Fruit fly (Drosophila melanogaster): ENCODE data around the gene CG7924.
A peak's percentile ranks its signal among the peaks of the same experiment; 100 is the strongest.

Gene CG7924

dm6 chr3L:14272109-14273070 lies 39.1 kb downstream of the CG7924 start (continued):
- TF ChIP-seq Hr39 (GFP tag; optimal IDR thresholded peaks at IDR 0.05), result peak; percentile 68
- peak; percentile 90 for TF ChIP-seq Smox (GFP tag; optimal IDR thresholded peaks at IDR 0.05)
- TF ChIP-seq cyc (GFP tag; optimal IDR thresholded peaks at IDR 0.05), result peak; percentile 79
- peak; percentile 77 for TF ChIP-seq CG31627 (GFP tag; optimal IDR thresholded peaks at IDR 0.05)
- TF ChIP-seq Lpt (GFP tag; optimal IDR thresholded peaks at IDR 0.05), result peak; percentile 96
- peak; percentile 73 for TF ChIP-seq fkh (GFP tag; optimal IDR thresholded peaks at IDR 0.05)
- TF ChIP-seq dac (GFP tag; optimal IDR thresholded peaks at IDR 0.05), result peak; percentile 89
- peak; percentile 76 for TF ChIP-seq CG6163 (GFP tag; IDR thresholded peaks at IDR 0.05)
- TF ChIP-seq Blimp-1 (GFP tag; optimal IDR thresholded peaks at IDR 0.05), result peak; percentile 68
- TF ChIP-seq fd85E (GFP tag; optimal IDR thresholded peaks at IDR 0.05), result peak; percentile 69
- TF ChIP-seq OdsH (GFP tag; optimal IDR thresholded peaks at IDR 0.05), result peak; percentile 97
- TF ChIP-seq salr (GFP tag; optimal IDR thresholded peaks at IDR 0.05), result peak; percentile 87 to 97
- peak; percentile 99 for TF ChIP-seq CG32006 (GFP tag; optimal IDR thresholded peaks at IDR 0.05)
- TF ChIP-seq Eip93F (GFP tag; optimal IDR thresholded peaks at IDR 0.05), result peak; percentile 74
- TF ChIP-seq spab (GFP tag; optimal IDR thresholded peaks at IDR 0.05), result peak; percentile 85
- TF ChIP-seq Hr4 (GFP tag; optimal IDR thresholded peaks at IDR 0.05), result peak; percentile 92
- TF ChIP-seq Eip78C (GFP tag), result peak; percentile 83
- peak; percentile 92 for TF ChIP-seq lz (GFP tag; optimal IDR thresholded peaks at IDR 0.05)
- TF ChIP-seq pdm3 (GFP tag; optimal IDR thresholded peaks at IDR 0.05), result peak; percentile 88
- peak; percentile 97 for TF ChIP-seq CG10669 (GFP tag; optimal IDR thresholded peaks at IDR 0.05)
- peak; percentile 98 for TF ChIP-seq CG10631 (GFP tag; optimal IDR thresholded peaks at IDR 0.05)
- peak; percentile 81 for TF ChIP-seq eg (GFP tag; IDR thresholded peaks at IDR 0.05)
- TF ChIP-seq Met (GFP tag; optimal IDR thresholded peaks at IDR 0.05), result peak; percentile 92
- TF ChIP-seq fd59A (GFP tag; optimal IDR thresholded peaks at IDR 0.05), result peak; percentile 98
- TF ChIP-seq net (GFP tag; optimal IDR thresholded peaks at IDR 0.05), result peak; percentile 97
- peak; percentile 96 for TF ChIP-seq achi (GFP tag; optimal IDR thresholded peaks at IDR 0.05)
- peak; percentile 97 for TF ChIP-seq Ets96B (tag; optimal IDR thresholded peaks at IDR 0.05)

- TF ChIP-seq CG31627 (GFP tag; optimal IDR thresholded peaks at IDR 0.05), result no peak
- peak; percentile 43 for TF ChIP-seq Hr39 (GFP tag; optimal IDR thresholded peaks at IDR 0.05)
- TF ChIP-seq net (GFP tag; optimal IDR thresholded peaks at IDR 0.05), result no peak
- no peak for TF ChIP-seq Sox15 (GFP tag; optimal IDR thresholded peaks at IDR 0.05)
- TF ChIP-seq Eip78C (GFP tag), result peak; percentile 66
- TF ChIP-seq fd59A (GFP tag; optimal IDR thresholded peaks at IDR 0.05), result no peak
- peak; percentile 11 for TF ChIP-seq CG1621 (tag; optimal IDR thresholded peaks at IDR 0.05)
- TF ChIP-seq svp (GFP tag), result peak; percentile 78
- TF ChIP-seq CG9139 (GFP tag; optimal IDR thresholded peaks at IDR 0.05), result peak; percentile 24
- peak; percentile 61; the same call in 2 of the 3 replicates for TF ChIP-seq CG6163 (GFP tag; IDR thresholded peaks at IDR 0.05)
- TF ChIP-seq Sox102F (GFP tag; optimal IDR thresholded peaks at IDR 0.05), result peak; percentile 62
- TF ChIP-seq ss (GFP tag; optimal IDR thresholded peaks at IDR 0.05), result peak; percentile 23 to 31
- no peak for TF ChIP-seq CG10631 (GFP tag; optimal IDR thresholded peaks at IDR 0.05)
- no peak for TF ChIP-seq CG11902 (GFP tag; optimal IDR thresholded peaks at IDR 0.05)
- peak; percentile 3 for TF ChIP-seq CG3919 (GFP tag; optimal IDR thresholded peaks at IDR 0.05)
- no peak for TF ChIP-seq CG10669 (GFP tag; optimal IDR thresholded peaks at IDR 0.05)
- TF ChIP-seq CG6808 (GFP tag; optimal IDR thresholded peaks at IDR 0.05), result peak; percentile 26
- TF ChIP-seq topi (GFP tag; optimal IDR thresholded peaks at IDR 0.05), result no peak
- TF ChIP-seq CG7368 (GFP tag; optimal IDR thresholded peaks at IDR 0.05), result peak; percentile 5
- peak; percentile 24 for TF ChIP-seq Sox14 (GFP tag; optimal IDR thresholded peaks at IDR 0.05)
- peak; percentile 52; the same call in 1 of the 2 replicates for TF ChIP-seq CG15336 (GFP tag; IDR thresholded peaks at IDR 0.05)
- peak; percentile 26 for TF ChIP-seq achi (GFP tag; optimal IDR thresholded peaks at IDR 0.05)
- peak; percentile 21 for TF ChIP-seq Eip75B (GFP tag; optimal IDR thresholded peaks at IDR 0.05)
- TF ChIP-seq eg (GFP tag; IDR thresholded peaks at IDR 0.05), result peak; percentile 68; the same call in 2 of the 3 replicates
- peak; percentile 50 for TF ChIP-seq CG6854 (GFP tag; optimal IDR thresholded peaks at IDR 0.05)
- TF ChIP-seq CG6276 (GFP tag; optimal IDR thresholded peaks at IDR 0.05), result peak; percentile 15
- peak; percentile 31 for TF ChIP-seq dsx (GFP tag; optimal IDR thresholded peaks at IDR 0.05; ENCODE audit: poor library complexity, severe bottlenecking)
Measured at dm6 chr3L:14274088-14275058, 41.1 kb downstream of the CG7924 start, which contains the start of gene fz. fz (plus strand) TSS chr3L:14274343.
